Worm (Caenorhabditis elegans) whole organism, L4 larva: ENCODE measurements around the gene ZK1248.20.

Experiments
- F37D6.2 ChIP-seq: sonication (generic microtip); optimal IDR thresholded peaks from 2 replicates; lab custom pipeline; 2016; ENCODE audit warnings: mild to moderate bottlenecking, missing genetic modification characterization, missing compliant biosample characterization
- aly-2 ChIP-seq: sonication (generic microtip); optimal IDR thresholded peaks from 2 replicates; lab custom pipeline; 2018; ENCODE audit warnings: missing biosample characterization, missing genetic modification characterization
- mdt-29 ChIP-seq: fragments of 200-800 bp; sonication (Bioruptor generic); IDR thresholded peaks from 2 replicates; pipeline ENCODE4 v1.3.6; 2022; ENCODE audit warnings: missing genetic modification reagents, missing genetic modification characterization, missing compliant biosample characterization
- nhr-237 ChIP-seq: sonication (generic microtip); optimal IDR thresholded peaks from 2 replicates; lab custom pipeline; 2017; ENCODE audit warnings: missing biosample characterization, missing genetic modification characterization
- nhr-48 ChIP-seq: sonication (generic microtip); optimal IDR thresholded peaks from 2 replicates; lab custom pipeline; 2016; ENCODE audit warnings: mild to moderate bottlenecking, missing genetic modification characterization, missing compliant biosample characterization
- unc-62 ChIP-seq, 3 experiments: fragments of 150-350 bp in 1 of 3; sonication (generic microtip); optimal IDR thresholded peaks in 2 of 3; peaks in 1 of 3; 1 replicate in 1 of 3; 2 replicates in 2 of 3; lab custom pipeline; 2014 to 2017; ENCODE audit warnings: missing biosample characterization in 3 of 3, missing genetic modification characterization in 3 of 3, missing genetic modification reagents in 3 of 3, missing genotype in 1 of 3

ce11 chrII:5819655-5820054, 3.2 kb downstream of the ZK1248.20 start:
- TF ChIP-seq F37D6.2 (no peak), aly-2 (tag; lab: Kevin White, UChicago) (no peak), nhr-237 (no peak), unc-62 (GFP tag; optimal IDR thresholded peaks at IDR 0.05 in 1 of 2; lab: Kevin White, UChicago) (no peak), unc-62 (tag; optimal IDR thresholded peaks at IDR 0.05; lab: Kevin White, UChicago) (no peak), mdt-29 (GFP tag; lab: Robert Waterston, UW) (no peak), nhr-48 (tag; lab: Kevin White, UChicago) (no peak)
